Fruit fly (Drosophila melanogaster) whole organism, embryonic: Measurements from ENCODE around the gene Myo31DF.
A peak's percentile ranks its signal among the peaks of the same experiment; 100 is the strongest.

ENCODE experiments used
- CG10209 ChIP-seq: fragments of 200-800 bp; sonication (Bioruptor generic); optimal IDR thresholded peaks from 3 replicates; lab custom pipeline; 2017; ENCODE audit warnings: missing biosample characterization, mild to moderate bottlenecking, missing genetic modification characterization, missing genetic modification reagents
- CG1024 ChIP-seq: fragments of 200-800 bp; sonication (Bioruptor generic); IDR thresholded peaks from 2 replicates; pipeline ENCODE4 v1.3.6; 2022; ENCODE audit warnings: missing biosample characterization, missing genetic modification characterization
- CG10274 ChIP-seq: fragments of 200-800 bp; sonication (Bioruptor generic); optimal IDR thresholded peaks from 3 replicates; lab custom pipeline; 2017; ENCODE audit warnings: missing biosample characterization, mild to moderate bottlenecking, missing genetic modification characterization
- CG11093 ChIP-seq: fragments of 200-800 bp; sonication (Bioruptor generic); IDR thresholded peaks from 3 replicates; pipeline ENCODE4 v1.3.6; 2022; ENCODE audit warnings: missing biosample characterization, missing genetic modification characterization
- CG12155 ChIP-seq: fragments of 200-800 bp; sonication (Bioruptor generic); optimal IDR thresholded peaks from 3 replicates; lab custom pipeline; 2016; ENCODE audit warnings: missing biosample characterization, missing genetic modification characterization
- CG12236 ChIP-seq: fragments of 200-800 bp; sonication (Bioruptor generic); optimal IDR thresholded peaks from 2 replicates; lab custom pipeline; 2016; ENCODE audit warnings: missing biosample characterization, missing genetic modification characterization
- CG12659 ChIP-seq: fragments of 200-800 bp; sonication (Bioruptor generic); optimal IDR thresholded peaks from 3 replicates; lab custom pipeline; 2017; ENCODE audit warnings: mild to moderate bottlenecking, missing biosample characterization, missing genetic modification reagents, missing genetic modification characterization
- CG12769 ChIP-seq: fragments of 200-800 bp; sonication (Bioruptor generic); optimal IDR thresholded peaks from 2 replicates; lab custom pipeline; 2019; ENCODE audit warnings: missing biosample characterization, mild to moderate bottlenecking, missing genetic modification characterization, moderate library complexity
- CG13287 ChIP-seq: fragments of 200-800 bp; sonication (Bioruptor generic); IDR thresholded peaks from 2 replicates; pipeline ENCODE4 v1.3.6; 2022; ENCODE audit warnings: missing biosample characterization, missing genetic modification characterization; ENCODE audit not compliant: partially characterized antibody
- CG14667 ChIP-seq: fragments of 200-800 bp; sonication (Bioruptor generic); IDR thresholded peaks from 2 replicates; pipeline ENCODE4 v1.3.6; 2022; ENCODE audit warnings: missing biosample characterization, missing genetic modification characterization
- CG1603 ChIP-seq: fragments of 200-800 bp; sonication (Bioruptor generic); optimal IDR thresholded peaks from 2 replicates; lab custom pipeline; 2019; ENCODE audit warnings: missing biosample characterization, mild to moderate bottlenecking, missing genetic modification characterization, moderate library complexity
- CG2129 ChIP-seq: fragments of 200-800 bp; sonication (Bioruptor generic); IDR thresholded peaks from 2 replicates; pipeline ENCODE4 v1.3.6; 2022; ENCODE audit warnings: missing biosample characterization, missing genetic modification characterization; ENCODE audit not compliant: partially characterized antibody
- CG31388 ChIP-seq: fragments of 200-800 bp; sonication (Bioruptor generic); optimal IDR thresholded peaks from 2 replicates; lab custom pipeline; 2016; ENCODE audit warnings: missing biosample characterization, missing genetic modification characterization
- CG32772 ChIP-seq: fragments of 200-800 bp; sonication (Bioruptor generic); IDR thresholded peaks from 2 replicates; pipeline ENCODE4 v1.3.6; 2022; ENCODE audit warnings: missing biosample characterization, missing genetic modification characterization
- CG33557 ChIP-seq: fragments of 200-800 bp; sonication (Bioruptor generic); optimal IDR thresholded peaks from 2 replicates; lab custom pipeline; 2019; ENCODE audit warnings: missing biosample characterization, mild to moderate bottlenecking, missing genetic modification characterization, moderate library complexity
- CG34376 ChIP-seq: fragments of 200-800 bp; sonication (Bioruptor generic); optimal IDR thresholded peaks from 2 replicates; lab custom pipeline; 2018; ENCODE audit warnings: missing biosample characterization, mild to moderate bottlenecking, missing genetic modification characterization
- CG4820 ChIP-seq: fragments of 200-800 bp; sonication (Bioruptor generic); optimal IDR thresholded peaks from 3 replicates; lab custom pipeline; 2016; ENCODE audit warnings: missing biosample characterization, missing genetic modification characterization
- CG5180 ChIP-seq: fragments of 200-800 bp; sonication (Bioruptor generic); optimal IDR thresholded peaks from 3 replicates; lab custom pipeline; 2017; ENCODE audit warnings: missing biosample characterization, missing genetic modification characterization, mild to moderate bottlenecking, moderate library complexity, missing genetic modification reagents
- CG6254 ChIP-seq: fragments of 200-800 bp; sonication (Bioruptor generic); optimal IDR thresholded peaks from 3 replicates; lab custom pipeline; 2017; ENCODE audit warnings: mild to moderate bottlenecking, missing biosample characterization, missing genetic modification reagents, missing genetic modification characterization
- CG6272 ChIP-seq: fragments of 200-800 bp; sonication (Bioruptor generic); IDR thresholded peaks from 2 replicates; pipeline ENCODE4 v1.3.6; 2022; ENCODE audit warnings: missing biosample characterization, missing genetic modification characterization
- CG6813 ChIP-seq: fragments of 200-800 bp; sonication (Bioruptor generic); optimal IDR thresholded peaks from 2 replicates; lab custom pipeline; 2017; ENCODE audit warnings: missing biosample characterization, missing genetic modification characterization, mild to moderate bottlenecking, moderate library complexity, missing genetic modification reagents
- CG7357 ChIP-seq: fragments of 200-800 bp; sonication (Bioruptor generic); IDR thresholded peaks from 3 replicates; pipeline ENCODE4 v1.3.6; 2022; ENCODE audit warnings: missing biosample characterization, missing genetic modification characterization
- Chrac-16 ChIP-seq: fragments of 200-800 bp; sonication (Bioruptor generic); optimal IDR thresholded peaks from 3 replicates; lab custom pipeline; 2016; ENCODE audit warnings: missing biosample characterization, missing genetic modification characterization
- Dek ChIP-seq: fragments of 200-800 bp; sonication (Bioruptor generic); optimal IDR thresholded peaks from 3 replicates; lab custom pipeline; 2019; ENCODE audit warnings: missing biosample characterization, mild to moderate bottlenecking, missing genetic modification characterization, moderate library complexity
- Nf-YA ChIP-seq: fragments of 200-800 bp; sonication (Bioruptor generic); IDR thresholded peaks from 2 replicates; pipeline ENCODE4 v1.3.6; 2022; ENCODE audit warnings: missing biosample characterization, missing genetic modification characterization
- Rfx ChIP-seq: fragments of 200-800 bp; sonication (Bioruptor generic); IDR thresholded peaks from 2 replicates; pipeline ENCODE4 v1.3.6; 2022; ENCODE audit warnings: missing biosample characterization, missing genetic modification characterization
- Ssrp ChIP-seq: fragments of 200-800 bp; sonication (Bioruptor generic); optimal IDR thresholded peaks from 2 replicates; lab custom pipeline; 2018; ENCODE audit warnings: missing biosample characterization, mild to moderate bottlenecking, missing genetic modification characterization, moderate library complexity
- Tbp ChIP-seq: fragments of >200 bp; optimal IDR thresholded peaks from 2 replicates; lab custom pipeline; 2018; ENCODE audit warnings: missing biosample characterization, missing genetic modification characterization
- Trl ChIP-seq, 3 experiments: fragments of >200 bp in 2 of 3; fragments of 200-800 bp in 1 of 3; sonication (Bioruptor generic) in 1 of 3; optimal IDR thresholded peaks; 2 replicates in 1 of 3; 3 replicates in 2 of 3; lab custom pipeline; 2016 to 2017; ENCODE audit warnings: missing biosample characterization in 1 of 3, missing genetic modification characterization in 1 of 3
- Usf ChIP-seq: fragments of 200-800 bp; sonication (Bioruptor generic); optimal IDR thresholded peaks from 2 replicates; lab custom pipeline; 2017; ENCODE audit warnings: missing genotype, missing biosample characterization, missing genetic modification characterization
- Vsx1 ChIP-seq: fragments of 200-800 bp; sonication (Bioruptor generic); optimal IDR thresholded peaks from 2 replicates; lab custom pipeline; 2017; ENCODE audit warnings: missing biosample characterization, mild to moderate bottlenecking, missing genetic modification characterization, missing genetic modification reagents
- Xrp1 ChIP-seq: fragments of 200-800 bp; sonication (Bioruptor generic); IDR thresholded peaks from 2 replicates; pipeline ENCODE4 v1.3.6; 2022; ENCODE audit warnings: missing biosample characterization, missing genetic modification characterization
- bowl ChIP-seq: fragments of 200-800 bp; sonication (Bioruptor generic); IDR thresholded peaks from 2 replicates; pipeline ENCODE4 v1.3.6; 2022; ENCODE audit warnings: missing biosample characterization, missing genetic modification characterization
- caup ChIP-seq: fragments of 200-800 bp; sonication (Bioruptor generic); optimal IDR thresholded peaks from 3 replicates; lab custom pipeline; 2017; ENCODE audit warnings: missing biosample characterization, mild to moderate bottlenecking, missing genetic modification characterization, moderate library complexity; ENCODE audit not compliant: severe bottlenecking
- ci ChIP-seq: fragments of 200-800 bp; sonication (Bioruptor generic); IDR thresholded peaks from 3 replicates; pipeline ENCODE4 v1.3.6; 2022; ENCODE audit warnings: missing biosample characterization, missing genetic modification characterization
- exex ChIP-seq: fragments of 200-800 bp; sonication (Bioruptor generic); optimal IDR thresholded peaks from 4 replicates; lab custom pipeline; 2018; ENCODE audit warnings: missing biosample characterization, mild to moderate bottlenecking, missing genetic modification characterization, moderate library complexity
- ftz-f1 ChIP-seq: fragments of 200-800 bp; sonication (Bioruptor generic); optimal IDR thresholded peaks from 2 replicates; lab custom pipeline; 2016; ENCODE audit warnings: missing biosample characterization, missing genetic modification characterization
- grau ChIP-seq: fragments of 200-800 bp; optimal IDR thresholded peaks from 3 replicates; lab custom pipeline; 2019; ENCODE audit warnings: missing biosample characterization, mild to moderate bottlenecking, missing genetic modification characterization, moderate library complexity
- gsb-n ChIP-seq: fragments of 200-800 bp; sonication (Bioruptor generic); optimal IDR thresholded peaks from 3 replicates; lab custom pipeline; 2018; ENCODE audit warnings: missing biosample characterization, mild to moderate bottlenecking, missing genetic modification characterization
- nerfin-2 ChIP-seq: fragments of 200-800 bp; sonication (Bioruptor generic); IDR thresholded peaks from 2 replicates; pipeline ENCODE4 v1.3.6; 2022; ENCODE audit warnings: missing biosample characterization, missing genetic modification characterization; ENCODE audit not compliant: partially characterized antibody
- pros ChIP-seq: fragments of 200-800 bp; sonication (Bioruptor generic); optimal IDR thresholded peaks from 3 replicates; lab custom pipeline; 2019; ENCODE audit warnings: missing biosample characterization, mild to moderate bottlenecking, missing genetic modification characterization, moderate library complexity
- sd ChIP-seq: fragments of 200-800 bp; sonication (Bioruptor generic); optimal IDR thresholded peaks from 3 replicates; lab custom pipeline; 2018; ENCODE audit warnings: missing biosample characterization, mild to moderate bottlenecking, missing genetic modification characterization, moderate library complexity
- stc ChIP-seq: fragments of 200-800 bp; sonication (Bioruptor generic); IDR thresholded peaks from 2 replicates; pipeline ENCODE4 v1.3.6; 2022; ENCODE audit warnings: missing biosample characterization, missing genetic modification characterization
- tap ChIP-seq: fragments of 200-800 bp; optimal IDR thresholded peaks from 3 replicates; lab custom pipeline; 2019; ENCODE audit warnings: missing biosample characterization, mild to moderate bottlenecking, missing genetic modification characterization, moderate library complexity
- tgo ChIP-seq: fragments of 200-800 bp; sonication (Bioruptor generic); IDR thresholded peaks from 3 replicates; pipeline ENCODE4 v1.3.6; 2022; ENCODE audit warnings: missing biosample characterization, missing genetic modification characterization
- unpg ChIP-seq: fragments of 200-800 bp; sonication (Bioruptor generic); optimal IDR thresholded peaks from 3 replicates; lab custom pipeline; 2018; ENCODE audit warnings: missing biosample characterization, mild to moderate bottlenecking, missing genetic modification characterization, moderate library complexity
- vvl ChIP-seq: fragments of 200-800 bp; sonication (Bioruptor generic); IDR thresholded peaks from 2 replicates; pipeline ENCODE4 v1.3.6; 2022; ENCODE audit warnings: missing biosample characterization, missing genetic modification characterization
- wdn ChIP-seq: fragments of 200-800 bp; sonication (Bioruptor generic); IDR thresholded peaks from 2 replicates; pipeline ENCODE4 v1.3.6; 2022; ENCODE audit warnings: missing biosample characterization, missing genetic modification characterization
- zen2 ChIP-seq: fragments of 200-800 bp; sonication (Bioruptor generic); IDR thresholded peaks from 3 replicates; pipeline ENCODE4 v1.3.6; 2022; ENCODE audit warnings: missing biosample characterization, missing genetic modification characterization; ENCODE audit not compliant: partially characterized antibody

Myo31DF gene

dm6 chr2L:10519225-10519624 lies 12.6 kb upstream of the Myo31DF start (continued):
- TF ChIP-seq Chrac-16 (GFP tag; lab: Kevin White, UChicago) (no peak), wdn (peak; percentile 69), CG2129 (GFP tag; lab: Robert Waterston, UW) (no peak), nerfin-2 (no peak), ci (GFP tag; lab: Robert Waterston, UW) (peak; percentile 79), CG12236 (GFP tag; lab: Kevin White, UChicago) (no peak), gsb-n (tag; lab: Kevin White, UChicago) (peak; percentile 12), grau (peak; percentile 71), CG7357 (GFP tag; lab: Robert Waterston, UW) (0 out of 3 replicates have a peak, but pooled peaks have one; percentile 49), CG33557 (GFP tag; lab: Kevin White, UChicago) (no peak), caup (GFP tag; lab: Kevin White, UChicago) (peak; percentile 61), Trl (optimal IDR thresholded peaks at IDR 0.05; lab: Kevin White, UChicago) (no peak), Trl (GFP tag; optimal IDR thresholded peaks at IDR 0.05; lab: Kevin White, UChicago) (peak; percentile 54), zen2 (GFP tag; lab: Robert Waterston, UW) (no peak), CG6254 (no peak), CG34376 (GFP tag; lab: Kevin White, UChicago) (no peak), CG14667 (peak; percentile 37; the same call in 1 of the 2 replicates), CG6272 (GFP tag; lab: Robert Waterston, UW) (0 out of 2 replicates have a peak, but pooled peaks have one; percentile 32), ftz-f1 (no peak), vvl (GFP tag; lab: Robert Waterston, UW) (peak; percentile 85), stc (GFP tag; lab: Robert Waterston, UW) (peak; percentile 70), CG32772 (GFP tag; lab: Robert Waterston, UW) (peak; percentile 53; the same call in 1 of the 2 replicates), sd (tag; lab: Kevin White, UChicago) (peak; percentile 3), CG11093 (GFP tag; lab: Robert Waterston, UW) (peak; percentile 41; the same call in 1 of the 3 replicates), CG12769 (tag; lab: Kevin White, UChicago) (peak; percentile 80), exex (tag; lab: Kevin White, UChicago) (peak; percentile 41), tgo (GFP tag; lab: Robert Waterston, UW) (peak; percentile 78; the same call in 2 of the 3 replicates), CG10274 (GFP tag; lab: Kevin White, UChicago) (peak; percentile 21), CG1024 (no peak), CG10209 (GFP tag; lab: Kevin White, UChicago) (peak; percentile 34), CG4820 (GFP tag; lab: Kevin White, UChicago) (peak; percentile 18), CG1603 (tag; lab: Kevin White, UChicago) (peak; percentile 57), CG6813 (GFP tag; lab: Kevin White, UChicago) (peak; percentile 30), Nf-YA (GFP tag; lab: Robert Waterston, UW) (0 out of 2 replicates have a peak, but pooled peaks have one; percentile 15), bowl (GFP tag; lab: Robert Waterston, UW) (peak; percentile 61), Vsx1 (GFP tag; lab: Kevin White, UChicago) (peak; percentile 29), pros (GFP tag; lab: Kevin White, UChicago) (no peak), CG12659 (GFP tag; lab: Kevin White, UChicago) (peak; percentile 50), CG5180 (GFP tag; lab: Kevin White, UChicago) (peak; percentile 15), CG13287 (no peak), Rfx (GFP tag; lab: Robert Waterston, UW) (peak; percentile 79), unpg (peak; percentile 67), tap (tag; lab: Kevin White, UChicago) (peak; percentile 54), CG12155 (GFP tag; lab: Kevin White, UChicago) (peak; percentile 25), Tbp (GFP tag; lab: Kevin White, UChicago) (no peak), Ssrp (peak; percentile 33), CG31388 (no peak), Usf (GFP tag; lab: Kevin White, UChicago) (no peak), Dek (tag; lab: Kevin White, UChicago) (peak; percentile 61), Xrp1 (GFP tag; lab: Robert Waterston, UW) (peak; percentile 74)
